Worm (Caenorhabditis elegans) whole organism, L4 larva: ENCODE results near the gene R10E4.11.

Experiments used
- D1046.2 ChIP-seq: fragments of 200-800 bp; sonication (Bioruptor generic); IDR thresholded peaks from 2 replicates; pipeline ENCODE4 v1.3.6; 2022; ENCODE audit warnings: missing genetic modification characterization, missing compliant biosample characterization
- F10B5.3 ChIP-seq: sonication (generic microtip); optimal IDR thresholded peaks from 2 replicates; lab custom pipeline; 2016; ENCODE audit warnings: mild to moderate bottlenecking, missing genetic modification characterization, missing compliant biosample characterization
- F44E2.7 ChIP-seq: fragments of 200-800 bp; sonication (Bioruptor generic); IDR thresholded peaks from 2 replicates; pipeline ENCODE4 v2.1.2; 2022; ENCODE audit warnings: missing genetic modification characterization, missing compliant biosample characterization
- F49E8.2 ChIP-seq: sonication (generic microtip); optimal IDR thresholded peaks from 2 replicates; lab custom pipeline; 2016; ENCODE audit warnings: missing compliant biosample characterization, mild to moderate bottlenecking, missing genetic modification characterization, borderline replicate concordance
- R02D3.7 ChIP-seq: fragments of 150-350 bp; sonication (generic microtip); optimal IDR thresholded peaks from 3 replicates; lab custom pipeline; 2014; ENCODE audit warnings: missing biosample characterization, missing genetic modification characterization
- T20F7.1 ChIP-seq: fragments of 200-800 bp; sonication (Bioruptor generic); optimal IDR thresholded peaks from 2 replicates; lab custom pipeline; 2018; ENCODE audit warnings: mild to moderate bottlenecking, missing genetic modification characterization, missing compliant biosample characterization
- T26A8.4 ChIP-seq: fragments of 200-800 bp; sonication (Bioruptor generic); IDR thresholded peaks from 2 replicates; pipeline ENCODE4 v1.3.6; 2022; ENCODE audit warnings: missing genetic modification characterization, missing compliant biosample characterization
- Y105C5A.15 ChIP-seq: fragments of 200-800 bp; sonication (Bioruptor generic); IDR thresholded peaks from 2 replicates; pipeline ENCODE4 v1.3.6; 2022; ENCODE audit warnings: missing genetic modification characterization, missing compliant biosample characterization
- Y5F2A.4 ChIP-seq: fragments of 200-800 bp; sonication (Bioruptor generic); optimal IDR thresholded peaks from 2 replicates; lab custom pipeline; 2018; ENCODE audit warnings: mild to moderate bottlenecking, missing genetic modification characterization, missing compliant biosample characterization
- ama-1 ChIP-seq: fragments of 150-350 bp; optimal IDR thresholded peaks from 2 replicates; lab custom pipeline; 2014; ENCODE audit warnings: inconsistent platforms, mixed read lengths
- arid-1 ChIP-seq: fragments of 200-800 bp; sonication (Bioruptor generic); conservative IDR thresholded peaks from 2 replicates; pipeline ENCODE4 v1.3.6; 2022; ENCODE audit warnings: missing genetic modification reagents, missing genetic modification characterization, missing compliant biosample characterization
- cey-2 ChIP-seq: sonication (generic microtip); optimal IDR thresholded peaks from 3 replicates; lab custom pipeline; 2017; ENCODE audit warnings: missing genetic modification characterization, mild to moderate bottlenecking, missing compliant biosample characterization, antibody characterized with exemption, borderline replicate concordance; ENCODE audit not compliant: insufficient read depth
- daf-12 ChIP-seq: fragments of 150-350 bp; optimal IDR thresholded peaks from 2 replicates; lab custom pipeline; 2014; ENCODE audit warnings: missing biosample characterization, missing genetic modification reagents, missing genetic modification characterization
- daf-16 ChIP-seq, 3 experiments: sonication (generic microtip); optimal IDR thresholded peaks; 2 replicates each; lab custom pipeline; 2016 to 2017; ENCODE audit warnings: missing genetic modification characterization in 3 of 3, missing genetic modification reagents in 3 of 3, mild to moderate bottlenecking in 2 of 3, missing compliant biosample characterization in 2 of 3, missing biosample characterization in 1 of 3, moderate library complexity in 1 of 3
- daf-19 ChIP-seq: fragments of 200-800 bp; sonication (Bioruptor generic); conservative IDR thresholded peaks from 2 replicates; pipeline ENCODE4 v1.3.6; 2022; ENCODE audit warnings: missing genetic modification characterization, missing compliant biosample characterization
- daf-8 ChIP-seq: fragments of 200-800 bp; sonication (Bioruptor generic); IDR thresholded peaks from 2 replicates; pipeline ENCODE4 v1.3.6; 2022; ENCODE audit warnings: missing genetic modification characterization, missing compliant biosample characterization
- dmd-6 ChIP-seq: fragments of 200-800 bp; sonication (Bioruptor generic); IDR thresholded peaks from 2 replicates; pipeline ENCODE4 v1.3.6; 2022; ENCODE audit warnings: missing genetic modification reagents, missing genetic modification characterization, missing compliant biosample characterization
- dmd-8 ChIP-seq: fragments of 200-800 bp; sonication (Bioruptor generic); IDR thresholded peaks from 2 replicates; pipeline ENCODE4 v1.3.6; 2022; ENCODE audit warnings: missing genetic modification characterization, missing compliant biosample characterization
- dmd-9 ChIP-seq: fragments of 200-800 bp; sonication (Bioruptor generic); IDR thresholded peaks from 2 replicates; pipeline ENCODE4 v1.3.6; 2022; ENCODE audit warnings: missing genetic modification reagents, missing genetic modification characterization, missing compliant biosample characterization
- dpl-1 ChIP-seq: fragments of 150-350 bp; optimal IDR thresholded peaks from 2 replicates; lab custom pipeline; 2014; ENCODE audit warnings: missing biosample characterization, missing genetic modification reagents, missing genetic modification characterization
- dve-1 ChIP-seq: sonication (generic microtip); optimal IDR thresholded peaks from 2 replicates; lab custom pipeline; 2017; ENCODE audit warnings: antibody characterized with exemption, mild to moderate bottlenecking, missing genetic modification characterization, missing compliant biosample characterization; ENCODE audit not compliant: insufficient read depth
- egl-43 ChIP-seq: fragments of 200-800 bp; sonication (Bioruptor generic); IDR thresholded peaks from 2 replicates; pipeline ENCODE4 v1.3.6; 2022; ENCODE audit warnings: missing genetic modification reagents, missing genetic modification characterization, missing compliant biosample characterization
- fkh-10 ChIP-seq: fragments of 150-350 bp; optimal IDR thresholded peaks from 2 replicates; lab custom pipeline; 2014; ENCODE audit warnings: missing biosample characterization, missing genetic modification reagents, missing genetic modification characterization
- fos-1 ChIP-seq: fragments of 150-350 bp; optimal IDR thresholded peaks from 2 replicates; lab custom pipeline; 2014; ENCODE audit warnings: missing biosample characterization, missing genetic modification characterization
- gei-8 ChIP-seq: fragments of 200-800 bp; sonication (Bioruptor generic); optimal IDR thresholded peaks from 2 replicates; lab custom pipeline; 2018; ENCODE audit warnings: mild to moderate bottlenecking, missing genetic modification characterization, missing compliant biosample characterization
- hif-1 ChIP-seq, 2 experiments: sonication (generic microtip); optimal IDR thresholded peaks; 2 replicates each; lab custom pipeline; 2016 to 2017; ENCODE audit warnings: missing compliant biosample characterization in 2 of 2, missing genetic modification characterization in 2 of 2, missing genetic modification reagents in 2 of 2, missing genotype in 2 of 2, mild to moderate bottlenecking in 1 of 2
- hlh-11 ChIP-seq: fragments of 200-800 bp; sonication (Bioruptor generic); optimal IDR thresholded peaks from 2 replicates; lab custom pipeline; 2018; ENCODE audit warnings: mild to moderate bottlenecking, missing genetic modification characterization, missing compliant biosample characterization
- hlh-30 ChIP-seq: sonication (generic microtip); optimal IDR thresholded peaks from 2 replicates; lab custom pipeline; 2017; ENCODE audit warnings: antibody characterized with exemption, mild to moderate bottlenecking, missing genetic modification characterization, missing compliant biosample characterization; ENCODE audit not compliant: insufficient read depth
- hmg-1.1 ChIP-seq: fragments of 200-800 bp; sonication (Bioruptor generic); IDR thresholded peaks from 2 replicates; pipeline ENCODE4 v1.3.6; 2022; ENCODE audit warnings: missing genetic modification reagents, missing genetic modification characterization, missing compliant biosample characterization
- lin-15B ChIP-seq: fragments of 150-350 bp; sonication (generic microtip); optimal IDR thresholded peaks from 3 replicates; lab custom pipeline; 2014; ENCODE audit warnings: missing biosample characterization, missing genetic modification characterization
- lin-38 ChIP-seq: fragments of 200-800 bp; sonication (Bioruptor generic); IDR thresholded peaks from 2 replicates; pipeline ENCODE4 v1.3.6; 2022; ENCODE audit warnings: missing genetic modification reagents, missing genetic modification characterization, missing compliant biosample characterization
- lin-39 ChIP-seq: fragments of 150-350 bp; optimal IDR thresholded peaks from 2 replicates; lab custom pipeline; 2014; ENCODE audit warnings: missing biosample characterization, missing genetic modification reagents, missing genetic modification characterization
- lsy-2 ChIP-seq, 2 experiments: fragments of 150-350 bp in 1 of 2; sonication (generic microtip) in 1 of 2; optimal IDR thresholded peaks; 2 replicates each; lab custom pipeline; 2014 to 2017; ENCODE audit warnings: missing biosample characterization in 2 of 2, missing genetic modification characterization in 2 of 2
- madf-5 ChIP-seq, 2 experiments: fragments of 200-800 bp; sonication (Bioruptor generic); IDR thresholded peaks; 2 replicates each; pipeline ENCODE4 v1.3.6; 2022; ENCODE audit warnings: missing compliant biosample characterization in 2 of 2, missing genetic modification characterization in 2 of 2
- mdt-29 ChIP-seq: fragments of 200-800 bp; sonication (Bioruptor generic); IDR thresholded peaks from 2 replicates; pipeline ENCODE4 v1.3.6; 2022; ENCODE audit warnings: missing genetic modification reagents, missing genetic modification characterization, missing compliant biosample characterization
- mep-1 ChIP-seq: fragments of 150-350 bp; sonication (generic microtip); optimal IDR thresholded peaks from 3 replicates; lab custom pipeline; 2014; ENCODE audit warnings: missing biosample characterization, missing genetic modification characterization
- mes-2 ChIP-seq: sonication (generic microtip); optimal IDR thresholded peaks from 2 replicates; lab custom pipeline; 2016; ENCODE audit warnings: missing genotype, mild to moderate bottlenecking, missing genetic modification characterization, missing compliant biosample characterization; ENCODE audit not compliant: poor library complexity, severe bottlenecking
- nhr-10 ChIP-seq: fragments of 150-350 bp; optimal IDR thresholded peaks from 2 replicates; lab custom pipeline; 2014; ENCODE audit warnings: missing biosample characterization, missing genetic modification characterization
- nhr-11 ChIP-seq: fragments of 150-350 bp; optimal IDR thresholded peaks from 2 replicates; lab custom pipeline; 2014; ENCODE audit warnings: missing biosample characterization, missing genetic modification characterization
- nhr-28 ChIP-seq: fragments of 150-350 bp; optimal IDR thresholded peaks from 2 replicates; lab custom pipeline; 2014; ENCODE audit warnings: missing biosample characterization, missing genetic modification characterization
- nhr-41 ChIP-seq: fragments of 200-800 bp; sonication (Bioruptor generic); IDR thresholded peaks from 2 replicates; pipeline ENCODE4 v1.3.6; 2022; ENCODE audit warnings: missing genetic modification reagents, missing genetic modification characterization, missing compliant biosample characterization
- nhr-48 ChIP-seq: sonication (generic microtip); optimal IDR thresholded peaks from 2 replicates; lab custom pipeline; 2016; ENCODE audit warnings: mild to moderate bottlenecking, missing genetic modification characterization, missing compliant biosample characterization
- nhr-76 ChIP-seq: fragments of 150-350 bp; optimal IDR thresholded peaks from 2 replicates; lab custom pipeline; 2014; ENCODE audit warnings: missing biosample characterization, missing genetic modification characterization
- sdz-12 ChIP-seq: fragments of 200-800 bp; sonication (Bioruptor generic); optimal IDR thresholded peaks from 2 replicates; lab custom pipeline; 2018; ENCODE audit warnings: mild to moderate bottlenecking, missing genetic modification characterization, missing compliant biosample characterization
- skn-1 ChIP-seq: fragments of 150-350 bp; optimal IDR thresholded peaks from 2 replicates; lab custom pipeline; 2014; ENCODE audit warnings: missing biosample characterization, missing genetic modification characterization
- snpc-1.2 ChIP-seq: fragments of 200-800 bp; sonication (Bioruptor generic); IDR thresholded peaks from 2 replicates; pipeline ENCODE4 v1.3.6; 2022; ENCODE audit warnings: missing genetic modification reagents, missing genetic modification characterization, missing compliant biosample characterization
- spr-1 ChIP-seq: sonication (generic microtip); optimal IDR thresholded peaks from 2 replicates; lab custom pipeline; 2016; ENCODE audit warnings: mild to moderate bottlenecking, missing genetic modification characterization, missing compliant biosample characterization
- unc-39 ChIP-seq: sonication (generic microtip); optimal IDR thresholded peaks from 2 replicates; lab custom pipeline; 2017; ENCODE audit warnings: missing biosample characterization, missing genetic modification characterization
- zag-1 ChIP-seq: fragments of 150-350 bp; optimal IDR thresholded peaks from 2 replicates; lab custom pipeline; 2014; ENCODE audit warnings: missing biosample characterization, missing genetic modification characterization
- ztf-7 ChIP-seq: fragments of 150-350 bp; optimal IDR thresholded peaks from 2 replicates; lab custom pipeline; 2014; ENCODE audit warnings: missing biosample characterization, missing genetic modification characterization

R10E4.11 gene

DNA sequence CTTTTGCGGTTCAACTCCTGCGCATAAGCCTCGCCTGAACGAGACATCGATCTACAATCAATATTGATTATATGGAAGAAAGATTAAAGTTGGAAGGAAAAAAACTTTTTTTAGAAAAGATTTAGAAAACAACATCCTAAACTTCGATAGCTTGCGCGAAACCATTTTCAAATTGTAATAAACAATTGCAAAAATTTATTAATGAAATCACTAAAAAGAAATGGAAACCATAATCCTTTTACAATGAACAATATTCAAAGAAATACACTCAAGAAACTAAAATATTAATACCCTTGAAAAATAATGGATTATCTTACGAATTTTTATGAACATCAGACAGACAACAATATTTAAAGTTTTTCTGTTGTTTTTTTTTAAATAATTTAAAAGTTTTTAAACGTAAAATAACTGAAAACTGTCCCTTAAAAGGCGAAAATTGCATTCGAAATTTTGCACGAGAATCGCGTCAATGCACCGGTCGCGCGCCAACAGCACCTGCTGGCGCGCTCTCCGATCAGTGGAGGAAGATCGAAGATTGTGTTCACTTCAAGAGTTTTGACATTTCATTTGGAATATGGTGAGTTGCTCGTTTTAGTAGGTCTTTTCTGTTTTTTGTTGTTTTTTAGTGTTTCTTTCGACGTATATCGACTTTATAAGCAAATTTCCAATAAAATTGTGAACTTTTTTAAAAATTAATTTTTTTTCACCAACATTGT, 31.5 kb downstream of the R10E4.11 start, which contains the start of the genes sftb-1 and R10E4.1:
sftb-1 (minus strand) TSS at position 51 of the 716 bp plus-strand sequence.
R10E4.1 (plus strand) TSS at position 524 of the 716 bp plus-strand sequence.
- TF ChIP-seq nhr-11 (tag; lab: Kevin White, UChicago) (peak; percentile 20), cey-2 (tag; lab: Kevin White, UChicago) (no peak), F49E8.2 (no peak), ama-1 (lab: Kevin White, UChicago) (no peak), nhr-10 (tag; lab: Kevin White, UChicago) (no peak), dpl-1 (GFP tag; lab: Kevin White, UChicago) (peak; percentile 81), R02D3.7 (tag; lab: Kevin White, UChicago) (no peak), snpc-1.2 (no peak), fkh-10 (GFP tag; lab: Kevin White, UChicago) (peak; percentile 50), T20F7.1 (GFP tag; lab: Kevin White, UChicago) (peak; percentile 64), unc-39 (tag; lab: Kevin White, UChicago) (no peak), hlh-30 (tag; lab: Kevin White, UChicago) (peak; percentile 60), spr-1 (tag; lab: Kevin White, UChicago) (no peak), egl-43 (GFP tag; lab: Robert Waterston, UW) (no peak), madf-5 (GFP tag; IDR thresholded peaks at IDR 0.05; lab: Robert Waterston, UW) (no peak), hmg-1.1 (GFP tag; lab: Robert Waterston, UW) (peak; percentile 47; the same call in 1 of the 2 replicates), D1046.2 (GFP tag; lab: Robert Waterston, UW) (no peak), fos-1 (tag; lab: Kevin White, UChicago) (no peak), gei-8 (GFP tag; lab: Kevin White, UChicago) (no peak), daf-12 (tag; lab: Kevin White, UChicago) (no peak), sdz-12 (GFP tag; lab: Kevin White, UChicago) (no peak), F10B5.3 (tag; lab: Kevin White, UChicago) (no peak), dmd-8 (GFP tag; lab: Robert Waterston, UW) (no peak), lin-15B (tag; lab: Kevin White, UChicago) (no peak), T26A8.4 (GFP tag; lab: Robert Waterston, UW) (no peak; the same call in 1 of the 2 replicates), dve-1 (peak; percentile 71), lin-39 (tag; lab: Kevin White, UChicago) (no peak), lsy-2 (tag; optimal IDR thresholded peaks at IDR 0.05; lab: Kevin White, UChicago) (peak in 1 of 2 experiments; percentile 81), mep-1 (tag; lab: Kevin White, UChicago) (peak; percentile 61), F44E2.7 (GFP tag; lab: Robert Waterston, UW) (no peak), daf-8 (GFP tag; lab: Robert Waterston, UW) (no peak), hlh-11 (tag; lab: Kevin White, UChicago) (peak; percentile 67), nhr-28 (peak; percentile 36), nhr-41 (GFP tag; lab: Robert Waterston, UW) (no peak), daf-16 (GFP tag; optimal IDR thresholded peaks at IDR 0.05; lab: Kevin White, UChicago) (peak in 1 of 2 experiments; percentile 20), daf-16 (tag; optimal IDR thresholded peaks at IDR 0.05; lab: Kevin White, UChicago) (no peak), mes-2 (tag; lab: Kevin White, UChicago) (peak; percentile 80), Y5F2A.4 (GFP tag; lab: Kevin White, UChicago) (no peak), nhr-48 (tag; lab: Kevin White, UChicago) (peak; percentile 28), hif-1 (tag; optimal IDR thresholded peaks at IDR 0.05; lab: Kevin White, UChicago) (no peak), arid-1 (GFP tag; lab: Robert Waterston, UW) (no peak), Y105C5A.15 (no peak), daf-19 (GFP tag; lab: Robert Waterston, UW) (no peak), lin-38 (GFP tag; lab: Robert Waterston, UW) (peak; percentile 67), skn-1 (no peak), dmd-6 (GFP tag; lab: Robert Waterston, UW) (peak; percentile 59), mdt-29 (GFP tag; lab: Robert Waterston, UW) (no peak), dmd-9 (GFP tag; lab: Robert Waterston, UW) (no peak), nhr-76 (no peak), zag-1 (tag; lab: Kevin White, UChicago) (no peak), ztf-7 (tag; lab: Kevin White, UChicago) (peak; percentile 25)
